Fruit fly (Drosophila melanogaster) whole organism, embryonic: Measurements from ENCODE around the gene Rbm13.

Source experiments
- CG11085 ChIP-seq: fragments of 200-800 bp; sonication (Bioruptor generic); IDR thresholded peaks from 2 replicates; pipeline ENCODE4 v1.3.6; 2022; ENCODE audit warnings: missing biosample characterization, missing genetic modification characterization
- CG11696 ChIP-seq: fragments of 200-800 bp; sonication (Bioruptor generic); IDR thresholded peaks from 2 replicates; pipeline ENCODE4 v1.3.6; 2022; ENCODE audit warnings: missing biosample characterization, missing genetic modification characterization
- CG43689 ChIP-seq: fragments of 200-800 bp; sonication (Bioruptor generic); IDR thresholded peaks from 2 replicates; pipeline ENCODE4 v1.3.6; 2022; ENCODE audit warnings: missing biosample characterization, missing genetic modification characterization
- Hand ChIP-seq: fragments of 200-800 bp; sonication (Bioruptor generic); optimal IDR thresholded peaks from 2 replicates; lab custom pipeline; 2017; ENCODE audit warnings: mild to moderate bottlenecking, missing biosample characterization, missing genetic modification reagents, missing genetic modification characterization
- btn ChIP-seq: fragments of 200-800 bp; sonication (Bioruptor generic); optimal IDR thresholded peaks from 2 replicates; lab custom pipeline; 2016; ENCODE audit warnings: missing biosample characterization, missing genetic modification characterization
- chinmo ChIP-seq: fragments of 200-800 bp; sonication (Bioruptor generic); IDR thresholded peaks from 4 replicates; pipeline ENCODE4 v1.3.6; 2022; ENCODE audit warnings: missing biosample characterization, missing genetic modification characterization; ENCODE audit not compliant: partially characterized antibody
- crol ChIP-seq: fragments of 200-800 bp; sonication (Bioruptor generic); IDR thresholded peaks from 2 replicates; pipeline ENCODE4 v1.3.6; 2022; ENCODE audit warnings: missing biosample characterization, missing genetic modification characterization
- dm ChIP-seq: fragments of 200-800 bp; sonication (Bioruptor generic); optimal IDR thresholded peaks from 3 replicates; lab custom pipeline; 2016; ENCODE audit warnings: missing biosample characterization, missing genetic modification characterization
- gce ChIP-seq: fragments of 200-800 bp; sonication (Bioruptor generic); IDR thresholded peaks from 3 replicates; pipeline ENCODE4 v1.3.6; 2022; ENCODE audit warnings: missing biosample characterization, missing genetic modification characterization
- klu ChIP-seq: fragments of 200-800 bp; sonication (Bioruptor generic); IDR thresholded peaks from 2 replicates; pipeline ENCODE4 v1.3.6; 2022; ENCODE audit warnings: missing biosample characterization, missing genetic modification characterization
- lov ChIP-seq, 2 experiments: fragments of 200-800 bp in 1 of 2; fragments of >200 bp in 1 of 2; sonication (Bioruptor generic) in 1 of 2; IDR thresholded peaks in 1 of 2; optimal IDR thresholded peaks in 1 of 2; 2 replicates in 1 of 2; 3 replicates in 1 of 2; pipeline versions ENCODE4 v1.3.6 to Lab custom; 2017 to 2022; ENCODE audit warnings: missing biosample characterization in 1 of 2, missing genetic modification characterization in 1 of 2
- p53 ChIP-seq: fragments of 200-800 bp; sonication (Bioruptor generic); optimal IDR thresholded peaks from 2 replicates; lab custom pipeline; 2016; ENCODE audit warnings: missing biosample characterization, missing genetic modification characterization
- sens ChIP-seq: fragments of 200-800 bp; sonication (Bioruptor generic); peaks from one replicate; lab custom pipeline; 2016; ENCODE audit warnings: missing biosample characterization, missing genetic modification characterization
- tll ChIP-seq, 2 experiments: fragments of 200-800 bp in 1 of 2; fragments of >200 bp in 1 of 2; sonication (Bioruptor generic) in 1 of 2; optimal IDR thresholded peaks; 2 replicates each; lab custom pipeline; 2017 to 2019; ENCODE audit warnings: missing biosample characterization in 2 of 2, missing genetic modification characterization in 2 of 2, mild to moderate bottlenecking in 1 of 2, moderate library complexity in 1 of 2
- zen ChIP-seq: fragments of 200-800 bp; sonication (Bioruptor generic); optimal IDR thresholded peaks from 3 replicates; lab custom pipeline; 2018; ENCODE audit warnings: missing biosample characterization, mild to moderate bottlenecking, missing genetic modification characterization, moderate library complexity
- zen2 ChIP-seq: fragments of 200-800 bp; sonication (Bioruptor generic); IDR thresholded peaks from 3 replicates; pipeline ENCODE4 v1.3.6; 2022; ENCODE audit warnings: missing biosample characterization, missing genetic modification characterization; ENCODE audit not compliant: partially characterized antibody
- zf30C ChIP-seq: fragments of 200-800 bp; sonication (Bioruptor generic); optimal IDR thresholded peaks from 3 replicates; lab custom pipeline; 2018; ENCODE audit warnings: missing biosample characterization, mild to moderate bottlenecking, missing genetic modification characterization

Rbm13 gene

DNA sequence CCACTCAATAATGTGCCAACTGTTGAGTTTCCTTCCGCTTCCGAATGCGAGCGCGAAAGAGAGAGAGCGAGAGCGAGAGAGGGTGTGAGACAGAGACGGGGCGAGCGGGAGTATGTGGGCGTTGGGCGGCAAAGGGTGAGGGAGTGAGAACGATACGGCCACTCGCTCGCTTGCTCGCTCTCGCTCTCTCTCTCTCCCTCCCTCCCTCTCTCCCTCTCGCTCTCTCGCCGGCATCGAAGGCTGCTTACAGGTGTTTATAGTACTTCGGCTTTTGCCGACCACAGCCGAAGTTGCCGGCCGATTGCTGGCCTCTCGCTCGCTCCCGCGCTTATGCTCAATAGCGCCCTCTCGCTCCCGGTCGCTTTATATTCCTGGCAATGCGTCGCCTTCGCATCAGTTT lies 23.3 kb downstream of the Rbm13 start (continued):
- TF ChIP-seq gce (no peak), zen2 (GFP tag; lab: Robert Waterston, UW) (no peak), CG43689 (GFP tag; lab: Robert Waterston, UW) (no peak), zen (tag; lab: Kevin White, UChicago) (no peak), crol (GFP tag; lab: Robert Waterston, UW) (peak; percentile 90), klu (GFP tag; lab: Robert Waterston, UW) (no peak), tll (GFP tag; optimal IDR thresholded peaks at IDR 0.05; lab: Kevin White, UChicago) (peak in 1 of 2 experiments; percentile 12), CG11085 (GFP tag; lab: Robert Waterston, UW) (no peak), zf30C (GFP tag; lab: Kevin White, UChicago) (no peak), dm (GFP tag; lab: Kevin White, UChicago) (no peak), p53 (no peak), btn (GFP tag; lab: Kevin White, UChicago) (no peak), Hand (GFP tag; lab: Kevin White, UChicago) (peak; percentile 34), chinmo (0 out of 4 replicates have a peak, but pooled peaks have one; percentile 13), CG11696 (GFP tag; lab: Robert Waterston, UW) (0 out of 2 replicates have a peak, but pooled peaks have one; percentile 30), sens (GFP tag; lab: Kevin White, UChicago) (peak; percentile 58), lov (optimal IDR thresholded peaks at IDR 0.05; lab: Kevin White, UChicago) (no peak), lov (GFP tag; IDR thresholded peaks at IDR 0.05; lab: Robert Waterston, UW) (no peak)
